Worm (Caenorhabditis elegans): ENCODE data around the gene unc-129.

unc-129 gene

DNA sequence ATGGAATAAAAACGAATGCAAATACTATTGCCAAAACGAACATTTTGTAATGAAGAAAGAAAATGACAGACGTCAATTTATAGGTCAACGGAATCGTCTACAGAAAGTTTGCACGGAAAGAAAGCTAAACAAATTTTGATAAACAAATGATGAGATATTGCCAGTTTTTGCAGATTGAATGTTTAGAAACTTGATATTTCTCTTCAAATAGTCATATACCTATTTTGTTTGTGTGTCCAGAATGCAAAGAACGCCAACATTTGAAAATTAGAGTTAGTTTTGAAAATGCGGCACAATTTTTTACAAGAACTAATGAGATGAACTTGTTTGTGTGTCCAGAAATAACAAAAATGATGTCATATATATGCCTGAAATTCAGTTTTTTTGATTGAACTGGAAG is 40.0 kb upstream of the unc-129 start, which contains the start of gene Y73F4A.1:
Gene Y73F4A.1 (minus strand): TSS at position 101 of the 400 bp plus-strand sequence.
- no peak for TF ChIP-seq ztf-25 (GFP tag; IDR thresholded peaks at IDR 0.05)

DNA sequence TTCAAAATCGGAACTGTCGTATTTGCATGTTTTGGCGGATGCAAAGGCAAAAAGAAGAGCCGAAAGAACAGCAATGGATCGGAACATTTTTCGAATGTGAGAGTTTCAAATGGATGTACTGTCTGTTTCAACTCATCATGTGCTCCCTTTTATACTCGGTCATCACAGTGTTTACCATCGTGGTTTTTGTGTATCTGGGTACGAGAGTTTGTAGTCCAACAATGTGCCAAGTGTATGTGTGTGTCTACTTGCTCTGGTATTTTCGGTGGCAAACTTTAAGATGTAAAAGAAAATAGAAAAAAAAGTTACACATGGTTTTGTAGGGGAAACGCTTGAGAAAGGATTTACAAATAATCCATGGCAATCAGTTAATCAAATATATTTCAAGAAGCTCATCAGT is 38.0 kb upstream of the unc-129 start, which contains the start of gene Y73F4A.2:
Gene Y73F4A.2 (minus strand): TSS at position 124 of the 400 bp plus-strand sequence.
- no peak for TF ChIP-seq tbx-9 (tag; optimal IDR thresholded peaks at IDR 0.05; ENCODE audit: borderline replicate concordance)
- TF ChIP-seq K12H6.12 (tag; optimal IDR thresholded peaks at IDR 0.05): no peak
- TF ChIP-seq egl-18 (GFP tag; IDR thresholded peaks at IDR 0.05): no peak
- no peak for TF ChIP-seq pha-4 (tag; optimal IDR thresholded peaks at IDR 0.05)
- TF ChIP-seq him-1 (tag; optimal IDR thresholded peaks at IDR 0.05): no peak
- TF ChIP-seq F37B4.10 (GFP tag; IDR thresholded peaks at IDR 0.05): no peak
- TF ChIP-seq egrh-3 (GFP tag; IDR thresholded peaks at IDR 0.05): no peak
- no peak for TF ChIP-seq ceh-40 (GFP tag; IDR thresholded peaks at IDR 0.05)
- no peak for TF ChIP-seq K11D2.4 (GFP tag; IDR thresholded peaks at IDR 0.05)
- TF ChIP-seq Y56A3A.18 (GFP tag; IDR thresholded peaks at IDR 0.05): no peak

DNA sequence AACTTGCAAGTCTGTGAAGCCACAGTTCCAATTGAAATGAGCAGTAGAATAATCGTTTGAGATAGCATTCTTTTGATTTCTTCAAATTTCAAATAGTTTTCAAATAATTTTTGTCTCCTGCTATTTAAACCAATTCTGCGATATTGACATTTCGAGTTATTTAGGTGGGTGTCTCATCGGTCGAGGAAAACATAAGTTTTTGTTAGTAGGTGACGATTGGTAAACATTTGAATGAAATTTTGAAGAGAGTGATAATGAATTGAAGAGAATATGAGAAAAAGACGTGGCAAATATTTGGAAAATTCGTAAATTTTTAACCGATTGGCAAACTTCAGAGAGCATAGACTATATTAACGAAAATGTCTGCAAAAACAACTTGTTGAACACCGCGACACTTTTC is 35.2 kb upstream of the unc-129 start, which contains the start of gene Y73F4A.3:
Gene Y73F4A.3 (minus strand): TSS at position 101 of the 400 bp plus-strand sequence.
- TF ChIP-seq ztf-26 (tag; optimal IDR thresholded peaks at IDR 0.05): no peak
- TF ChIP-seq C06A6.2 (GFP tag; conservative IDR thresholded peaks at IDR 0.05): no peak
- no peak for TF ChIP-seq ztf-18 (tag; optimal IDR thresholded peaks at IDR 0.05)
- no peak for TF ChIP-seq F39B2.1 (GFP tag; IDR thresholded peaks at IDR 0.05)
- no peak for TF ChIP-seq F23B12.7 (tag; optimal IDR thresholded peaks at IDR 0.05; ENCODE audit: insufficient read depth)
- TF ChIP-seq nhr-27 (tag; optimal IDR thresholded peaks at IDR 0.05): no peak
- no peak for TF ChIP-seq ccch-3 (GFP tag; optimal IDR thresholded peaks at IDR 0.05)
- TF ChIP-seq D2030.7 (GFP tag; IDR thresholded peaks at IDR 0.05): no peak
- no peak for TF ChIP-seq dpl-1 (GFP tag; optimal IDR thresholded peaks at IDR 0.05)
- TF ChIP-seq lin-35 (GFP tag; optimal IDR thresholded peaks at IDR 0.05): no peak
- TF ChIP-seq ztf-22 (GFP tag; optimal IDR thresholded peaks at IDR 0.05): no peak
- no peak for TF ChIP-seq aptf-2 (GFP tag; conservative IDR thresholded peaks at IDR 0.05)
- no peak for TF ChIP-seq B0336.3 (GFP tag; IDR thresholded peaks at IDR 0.05)
- no peak for TF ChIP-seq F57C9.4 (tag; optimal IDR thresholded peaks at IDR 0.05)
- no peak for TF ChIP-seq ceh-27 (GFP tag; optimal IDR thresholded peaks at IDR 0.05)
- no peak for TF ChIP-seq tbx-9 (tag; optimal IDR thresholded peaks at IDR 0.05; ENCODE audit: borderline replicate concordance)
- TF ChIP-seq ets-4 (GFP tag; optimal IDR thresholded peaks at IDR 0.05): no peak
- no peak for TF ChIP-seq let-526 (GFP tag; IDR thresholded peaks at IDR 0.05)
- no peak for TF ChIP-seq tlf-1 (GFP tag; optimal IDR thresholded peaks at IDR 0.05)

DNA sequence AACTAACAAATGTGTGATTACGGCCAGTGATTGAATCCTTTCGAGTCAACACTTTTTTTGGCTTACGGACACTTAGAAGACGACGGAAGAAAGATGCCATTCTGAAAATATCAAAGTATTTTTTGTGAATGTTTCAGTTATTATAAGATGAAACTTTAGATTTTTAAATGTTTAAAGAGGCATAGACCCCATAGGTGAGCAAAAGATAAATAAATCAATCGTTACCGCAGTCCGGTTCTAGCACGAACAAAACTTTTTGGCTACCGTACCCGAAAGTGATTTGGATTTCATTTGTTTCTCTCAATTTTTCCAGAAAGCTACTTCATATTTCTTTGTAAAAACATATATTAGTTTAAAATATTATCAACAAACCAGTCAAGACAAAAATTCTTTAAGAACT is 31.9 kb upstream of the unc-129 start, which contains the start of gene C53D6.7:
Gene C53D6.7 (minus strand): TSS at position 101 of the 400 bp plus-strand sequence.
- TF ChIP-seq mcd-1 (GFP tag; IDR thresholded peaks at IDR 0.05) (no peak), tbx-9 (tag; optimal IDR thresholded peaks at IDR 0.05; ENCODE audit: borderline replicate concordance) (no peak), hlh-12 (tag; optimal IDR thresholded peaks at IDR 0.05) (no peak), snpc-4 (GFP tag; optimal IDR thresholded peaks at IDR 0.05) (no peak), snpc-4 (tag; optimal IDR thresholded peaks at IDR 0.05) (no peak)

DNA sequence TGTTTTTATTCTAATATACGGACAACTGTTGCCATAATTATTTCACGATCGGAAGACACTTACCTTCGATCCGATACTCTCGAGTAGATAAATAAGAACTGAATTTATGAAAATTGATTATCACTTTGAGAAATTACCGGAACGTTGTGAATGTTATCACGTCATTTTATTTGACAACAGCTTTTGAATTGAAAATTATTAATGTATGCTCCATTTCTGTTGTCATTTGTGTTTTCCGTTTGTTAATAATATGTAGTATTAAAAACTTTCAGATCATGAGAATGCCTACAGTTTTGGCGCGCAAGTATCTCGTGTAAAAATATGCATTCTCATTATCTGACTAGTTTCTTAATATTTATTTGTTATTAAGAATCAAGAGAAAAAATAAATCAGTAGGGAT is 29.1 kb upstream of the unc-129 start, which contains the start of gene C53D6.10:
Gene C53D6.10 (minus strand): TSS at position 101 of the 400 bp plus-strand sequence.
- TF ChIP-seq snpc-3.4 (tag; optimal IDR thresholded peaks at IDR 0.05): no peak
- no peak for TF ChIP-seq attf-3 (GFP tag; conservative IDR thresholded peaks at IDR 0.05)
- TF ChIP-seq nhr-27 (tag; optimal IDR thresholded peaks at IDR 0.05): no peak
- no peak for TF ChIP-seq fkh-3 (tag; optimal IDR thresholded peaks at IDR 0.05)
- TF ChIP-seq pbrm-1 (GFP tag; IDR thresholded peaks at IDR 0.05): no peak
- TF ChIP-seq mel-28 (tag; optimal IDR thresholded peaks at IDR 0.05; ENCODE audit: borderline replicate concordance): no peak
- no peak for TF ChIP-seq lin-26 (GFP tag; IDR thresholded peaks at IDR 0.05)
- TF ChIP-seq atf-7 (tag; optimal IDR thresholded peaks at IDR 0.05): no peak
- TF ChIP-seq nhr-120 (GFP tag; IDR thresholded peaks at IDR 0.05): no peak
- no peak for TF ChIP-seq ztf-26 (tag; optimal IDR thresholded peaks at IDR 0.05)

Measured in whole organism, young adult.